Worm (Caenorhabditis elegans) whole organism, mixed stage, embryonic: Measurements from ENCODE around the gene perm-4.
A peak's percentile ranks its signal among the peaks of the same experiment; 100 is the strongest.

Experiments used
- M03D4.4 ChIP-seq: sonication (generic microtip); optimal IDR thresholded peaks from 2 replicates; lab custom pipeline; 2017; ENCODE audit warnings: mild to moderate bottlenecking, missing genetic modification characterization, missing compliant biosample characterization
- bed-3 ChIP-seq: fragments of 200-800 bp; sonication (Bioruptor generic); optimal IDR thresholded peaks from 3 replicates; lab custom pipeline; 2018; ENCODE audit warnings: mild to moderate bottlenecking, missing genetic modification characterization, moderate library complexity, missing compliant biosample characterization
- ceh-39 ChIP-seq: fragments of 150-350 bp; optimal IDR thresholded peaks from 2 replicates; lab custom pipeline; 2014; ENCODE audit warnings: missing biosample characterization, missing genetic modification characterization
- ceh-43 ChIP-seq: fragments of 200-800 bp; sonication (Bioruptor generic); optimal IDR thresholded peaks from 2 replicates; lab custom pipeline; 2018; ENCODE audit warnings: mild to moderate bottlenecking, missing genetic modification characterization, moderate library complexity, missing compliant biosample characterization
- ceh-83 ChIP-seq: fragments of 200-800 bp; sonication (Bioruptor generic); optimal IDR thresholded peaks from 2 replicates; lab custom pipeline; 2018; ENCODE audit warnings: mild to moderate bottlenecking, missing genetic modification characterization, missing compliant biosample characterization
- ces-1 ChIP-seq: fragments of 150-350 bp; optimal IDR thresholded peaks from 2 replicates; lab custom pipeline; 2014; ENCODE audit warnings: missing biosample characterization, missing genetic modification reagents, missing genetic modification characterization
- cnd-1 ChIP-seq: fragments of 200-800 bp; sonication (Bioruptor generic); optimal IDR thresholded peaks from 2 replicates; lab custom pipeline; 2018; ENCODE audit warnings: mild to moderate bottlenecking, missing genetic modification characterization, missing compliant biosample characterization
- drap-1 ChIP-seq: fragments of 200-800 bp; sonication (Bioruptor generic); optimal IDR thresholded peaks from 3 replicates; lab custom pipeline; 2018; ENCODE audit warnings: mild to moderate bottlenecking, missing genetic modification characterization, missing compliant biosample characterization
- elt-1 ChIP-seq: sonication (generic microtip); optimal IDR thresholded peaks from 2 replicates; lab custom pipeline; 2017; ENCODE audit warnings: missing genetic modification characterization, mild to moderate bottlenecking, missing compliant biosample characterization, antibody characterized with exemption, moderate library complexity, borderline replicate concordance; ENCODE audit not compliant: insufficient read depth
- elt-3 ChIP-seq: fragments of 150-350 bp; optimal IDR thresholded peaks from 2 replicates; lab custom pipeline; 2014; ENCODE audit warnings: missing biosample characterization, missing genetic modification characterization
- ham-2 ChIP-seq: fragments of 200-800 bp; sonication (Bioruptor generic); optimal IDR thresholded peaks from 2 replicates; lab custom pipeline; 2018; ENCODE audit warnings: mild to moderate bottlenecking, missing genetic modification characterization, missing compliant biosample characterization
- hlh-1 ChIP-seq: fragments of 150-350 bp; optimal IDR thresholded peaks from 2 replicates; lab custom pipeline; 2014; ENCODE audit warnings: missing biosample characterization, missing genetic modification reagents, missing genetic modification characterization
- lin-32 ChIP-seq: fragments of 200-800 bp; sonication (Bioruptor generic); optimal IDR thresholded peaks from 2 replicates; lab custom pipeline; 2018; ENCODE audit warnings: mild to moderate bottlenecking, missing genetic modification characterization, missing compliant biosample characterization
- mep-1 ChIP-seq: fragments of 150-350 bp; optimal IDR thresholded peaks from 2 replicates; lab custom pipeline; 2017; ENCODE audit warnings: missing biosample characterization, missing genetic modification reagents, missing genetic modification characterization, inconsistent platforms
- mls-2 ChIP-seq: sonication (generic microtip); optimal IDR thresholded peaks from 2 replicates; lab custom pipeline; 2016; ENCODE audit warnings: mild to moderate bottlenecking, missing genetic modification characterization, moderate library complexity, missing compliant biosample characterization
- nhr-12 ChIP-seq: fragments of 150-350 bp; optimal IDR thresholded peaks from 2 replicates; lab custom pipeline; 2014; ENCODE audit warnings: missing biosample characterization, missing genetic modification characterization
- nhr-2 ChIP-seq: fragments of 150-350 bp; optimal IDR thresholded peaks from 2 replicates; lab custom pipeline; 2014; ENCODE audit warnings: missing biosample characterization, missing genetic modification characterization
- nhr-76 ChIP-seq: sonication (generic microtip); optimal IDR thresholded peaks from 2 replicates; lab custom pipeline; 2017; ENCODE audit warnings: missing biosample characterization, missing genetic modification characterization
- pha-4 ChIP-seq: fragments of 150-350 bp; optimal IDR thresholded peaks from 2 replicates; lab custom pipeline; 2018; ENCODE audit warnings: missing biosample characterization, missing genetic modification reagents, missing genetic modification characterization
- sem-2 ChIP-seq: fragments of 200-800 bp; sonication (Bioruptor generic); optimal IDR thresholded peaks from 2 replicates; lab custom pipeline; 2018; ENCODE audit warnings: mild to moderate bottlenecking, missing genetic modification characterization, missing compliant biosample characterization
- snpc-4 ChIP-seq: fragments of 150-350 bp; optimal IDR thresholded peaks from 2 replicates; lab custom pipeline; 2014; ENCODE audit warnings: missing biosample characterization, missing genetic modification characterization
- sptf-1 ChIP-seq: sonication (generic microtip); optimal IDR thresholded peaks from 2 replicates; lab custom pipeline; 2017; ENCODE audit warnings: mild to moderate bottlenecking, missing genetic modification characterization, moderate library complexity, missing compliant biosample characterization
- tbx-8 ChIP-seq: fragments of 200-800 bp; sonication (Bioruptor generic); optimal IDR thresholded peaks from 2 replicates; lab custom pipeline; 2018; ENCODE audit warnings: mild to moderate bottlenecking, missing genetic modification characterization, moderate library complexity, missing compliant biosample characterization
- unc-120 ChIP-seq: sonication (generic microtip); optimal IDR thresholded peaks from 2 replicates; lab custom pipeline; 2017; ENCODE audit warnings: missing genetic modification characterization, missing compliant biosample characterization; ENCODE audit not compliant: poor library complexity, severe bottlenecking
- unc-39 ChIP-seq: fragments of 150-350 bp; optimal IDR thresholded peaks from 2 replicates; lab custom pipeline; 2014; ENCODE audit warnings: missing biosample characterization, missing genetic modification characterization
- unc-62 ChIP-seq: fragments of 150-350 bp; optimal IDR thresholded peaks from 2 replicates; lab custom pipeline; 2014; ENCODE audit warnings: missing biosample characterization, missing genetic modification reagents, missing genetic modification characterization

The perm-4 gene

DNA sequence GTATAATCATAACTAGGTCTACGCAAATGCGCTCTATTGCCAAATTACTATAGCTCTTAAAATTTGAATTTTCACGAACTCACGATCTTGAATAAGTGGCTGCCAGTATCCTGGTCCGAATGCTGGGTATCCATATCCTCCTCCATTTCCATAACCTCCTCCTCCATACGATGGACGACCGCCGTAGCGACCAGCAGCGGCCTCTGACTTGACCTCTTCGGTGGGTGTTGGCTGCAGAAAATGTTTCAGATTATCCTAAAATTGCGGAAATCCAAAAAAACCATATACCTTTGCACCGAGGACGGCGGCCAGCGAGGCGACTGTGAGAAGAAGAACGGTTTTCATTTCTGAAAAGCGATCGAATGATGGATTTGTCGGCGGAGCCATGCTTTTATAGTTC lies at the start of gene perm-4:
TSS of gene perm-4 (minus strand) at position 367 of the 400 bp plus-strand sequence.
- TF ChIP-seq cnd-1 (tag; lab: Kevin White, UChicago): no peak
- no peak for TF ChIP-seq sem-2
- TF ChIP-seq elt-3: no peak
- no peak for TF ChIP-seq M03D4.4 (tag; lab: Kevin White, UChicago)
- no peak for TF ChIP-seq lin-32 (GFP tag; lab: Kevin White, UChicago)
- TF ChIP-seq snpc-4 (tag; lab: Kevin White, UChicago): no peak
- TF ChIP-seq hlh-1 (tag; lab: Kevin White, UChicago): no peak

DNA sequence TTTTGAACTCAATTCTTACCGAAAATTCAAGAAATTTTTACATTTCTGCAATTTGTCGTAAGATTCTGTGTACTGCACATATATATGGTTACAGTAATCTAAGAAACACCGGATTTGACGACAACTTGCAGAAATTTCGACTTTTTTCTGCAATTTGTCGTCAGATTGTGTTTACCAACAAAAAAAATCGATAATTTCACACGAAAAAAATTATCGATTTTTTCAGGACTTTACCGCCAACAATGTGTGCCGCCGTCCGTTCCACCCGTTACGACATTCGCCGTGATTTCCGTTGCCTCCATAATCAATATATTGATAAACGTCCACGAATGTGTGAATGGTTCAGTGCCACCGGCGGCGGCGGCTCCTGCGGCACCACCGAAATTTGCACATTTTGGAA lies 49.5 kb upstream of the perm-4 start:
- no peak for TF ChIP-seq bed-3 (GFP tag; lab: Kevin White, UChicago)

DNA sequence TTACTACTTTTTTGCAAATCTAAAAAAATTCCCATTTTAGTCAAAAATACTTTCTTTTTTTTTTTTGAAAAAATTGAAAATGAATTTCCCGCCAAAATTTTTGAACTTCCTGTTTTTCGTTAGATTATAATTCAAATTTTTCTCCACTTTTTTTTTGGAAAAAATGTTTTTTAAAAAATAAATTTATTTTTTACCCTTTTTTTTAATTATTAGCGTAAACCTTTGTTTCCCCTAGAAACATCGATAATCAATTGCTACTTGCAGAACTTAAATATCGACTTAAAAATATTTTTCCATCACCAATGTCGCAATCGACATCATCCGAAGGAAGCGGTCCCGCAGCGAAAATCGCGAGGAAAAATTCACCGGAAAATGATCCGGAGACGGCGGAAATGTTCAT lies 45.5 kb upstream of the perm-4 start, which contains the start of gene cec-2:
TSS of gene cec-2 (plus strand) at position 301 of the 400 bp plus-strand sequence.
- TF ChIP-seq lin-32 (GFP tag; lab: Kevin White, UChicago) (no peak), ceh-83 (GFP tag; lab: Kevin White, UChicago) (no peak), tbx-8 (GFP tag; lab: Kevin White, UChicago) (no peak), unc-120 (tag; lab: Kevin White, UChicago) (no peak), mls-2 (no peak), mep-1 (no peak), nhr-12 (tag; lab: Kevin White, UChicago) (no peak)

DNA sequence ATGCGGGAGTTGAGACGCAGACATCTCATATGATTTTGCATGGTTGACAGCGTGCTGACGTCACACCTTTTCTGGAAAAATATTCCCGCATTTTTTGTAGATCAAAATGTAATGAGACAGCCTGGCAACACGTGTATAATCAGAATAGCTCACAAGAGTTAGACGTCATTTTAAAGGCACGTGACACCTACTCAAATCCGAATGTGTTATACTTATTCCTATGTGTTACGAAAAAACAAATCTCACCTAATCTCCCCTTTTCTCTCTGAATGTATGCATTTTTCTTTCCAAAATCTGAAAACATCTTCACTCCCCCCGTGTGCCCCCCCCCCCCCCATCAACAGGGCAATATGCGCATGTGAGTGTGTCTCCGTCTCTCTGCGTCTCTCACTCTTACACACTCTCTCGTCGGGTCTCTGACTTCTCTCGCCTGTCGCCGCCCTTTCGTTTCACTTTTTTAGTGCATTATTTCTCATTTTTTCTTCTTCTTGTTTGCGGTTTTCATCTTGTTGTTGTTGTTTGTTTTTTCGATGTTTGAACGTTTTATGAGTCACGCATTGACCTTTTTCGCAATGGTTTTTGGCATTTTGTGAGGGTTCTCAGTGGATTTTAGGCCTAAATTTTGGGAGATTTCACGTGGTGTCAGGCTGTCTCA lies 43.5 kb upstream of the perm-4 start:
- TF ChIP-seq ces-1 (GFP tag; lab: Kevin White, UChicago) (peak; percentile 44), snpc-4 (tag; lab: Kevin White, UChicago) (no peak), unc-62 (GFP tag; lab: Kevin White, UChicago) (peak; percentile 3), ceh-39 (tag; lab: Kevin White, UChicago) (no peak), sptf-1 (tag; lab: Kevin White, UChicago) (peak; percentile 43), cnd-1 (tag; lab: Kevin White, UChicago) (no peak), M03D4.4 (tag; lab: Kevin White, UChicago) (peak; percentile 31), unc-39 (tag; lab: Kevin White, UChicago) (no peak)

DNA sequence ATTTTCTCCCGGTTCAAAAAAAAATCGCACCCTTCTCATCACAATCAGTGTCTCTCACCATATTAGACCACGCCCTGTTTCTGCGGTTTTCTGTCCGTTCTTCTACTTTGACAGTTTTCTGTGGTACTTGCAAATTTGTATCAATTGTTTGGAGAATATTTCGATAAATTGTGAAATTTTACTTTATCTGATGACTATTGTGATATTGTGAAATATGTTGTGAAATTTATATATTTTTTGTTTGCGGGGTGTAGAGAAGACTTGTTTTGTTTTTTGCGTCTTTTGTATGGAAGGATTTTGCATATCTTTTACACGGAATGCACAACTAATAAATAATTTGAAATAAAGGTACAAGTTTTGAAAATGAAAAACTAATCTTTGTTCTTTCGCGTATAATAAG lies 42.4 kb upstream of the perm-4 start:
- TF ChIP-seq drap-1 (GFP tag; lab: Kevin White, UChicago) (no peak), pha-4 (no peak), nhr-12 (tag; lab: Kevin White, UChicago) (no peak), nhr-76 (tag; lab: Kevin White, UChicago) (no peak)
- TF ChIP-seq, all 35 proteins: peak for 0

DNA sequence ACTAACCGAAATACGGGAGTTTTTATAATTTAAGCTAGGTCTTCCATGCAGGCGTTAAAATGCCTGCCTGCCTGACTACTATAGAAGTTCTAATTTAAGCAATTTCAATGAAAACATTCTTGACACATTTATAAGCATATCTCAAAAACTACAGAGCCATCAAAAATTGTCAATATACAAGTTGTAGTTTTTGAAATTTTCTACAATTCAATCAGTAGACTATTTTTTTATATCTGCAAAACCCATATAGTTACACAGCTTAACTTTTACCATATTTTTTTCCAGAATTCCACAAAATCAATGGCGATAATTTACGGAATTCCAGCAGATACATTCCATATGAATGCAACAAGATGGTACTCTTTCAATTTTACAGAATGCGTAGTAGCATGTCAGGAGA lies 38.2 kb upstream of the perm-4 start, which contains the start of gene C50A2.7:
TSS of gene C50A2.7 (plus strand) at position 301 of the 400 bp plus-strand sequence.
- TF ChIP-seq cnd-1 (tag; lab: Kevin White, UChicago): no peak
- TF ChIP-seq, all 35 proteins: peak for 0

DNA sequence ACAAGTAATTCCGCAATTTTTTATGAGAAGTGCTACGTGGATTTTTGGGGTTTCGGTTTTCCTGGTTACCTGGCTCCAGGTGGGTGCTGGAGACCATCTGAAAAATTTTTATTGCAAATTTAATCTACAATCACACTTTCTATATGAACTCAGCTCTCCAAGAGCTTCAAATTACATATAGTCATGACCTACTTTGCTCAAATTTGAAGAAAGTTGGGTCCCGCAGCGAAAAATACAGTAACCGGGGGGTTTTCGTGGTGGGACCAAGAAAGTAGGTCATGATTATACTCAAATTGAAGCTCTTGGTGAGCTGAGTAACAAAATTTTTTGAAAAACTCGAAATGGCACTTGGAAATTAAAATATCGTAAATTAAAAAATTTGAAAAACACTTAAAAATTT lies 35.5 kb upstream of the perm-4 start, which contains the start of gene ets-8:
TSS of gene ets-8 (minus strand) at position 101 of the 400 bp plus-strand sequence.
- no peak for TF ChIP-seq lin-32 (GFP tag; lab: Kevin White, UChicago)

DNA sequence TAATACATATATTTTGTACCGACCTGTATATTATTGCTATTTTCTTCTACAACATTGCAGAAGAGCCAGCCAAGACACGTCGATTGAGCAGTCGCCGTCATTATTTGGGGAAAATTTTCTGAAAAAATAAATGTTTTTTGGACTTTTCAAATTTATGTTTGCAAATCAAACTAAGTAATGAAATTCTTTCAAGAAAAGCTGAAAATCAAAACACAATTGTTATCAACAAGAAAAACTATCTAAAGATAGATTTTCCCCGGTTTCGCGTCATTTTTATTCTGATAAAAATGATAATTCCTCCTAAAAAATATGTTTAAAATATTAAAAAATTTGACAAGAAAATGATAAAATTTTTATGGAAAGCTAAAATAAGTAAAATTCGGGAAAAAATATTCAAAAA lies 33.0 kb upstream of the perm-4 start, which contains the start of gene C50A2.3:
TSS of gene C50A2.3 (minus strand) at position 101 of the 400 bp plus-strand sequence.
- TF ChIP-seq elt-1 (tag; lab: Kevin White, UChicago) (no peak), pha-4 (no peak), ham-2 (GFP tag; lab: Kevin White, UChicago) (no peak), ces-1 (GFP tag; lab: Kevin White, UChicago) (no peak), ceh-43 (GFP tag; lab: Kevin White, UChicago) (no peak), ceh-83 (GFP tag; lab: Kevin White, UChicago) (no peak), nhr-2 (no peak), elt-3 (no peak)
